Fruit fly (Drosophila melanogaster): ENCODE data around the gene mura.
A peak's percentile ranks its signal among the peaks of the same experiment; 100 is the strongest.

Gene mura

dm6 chr3R:9555334-9555974 is 3.8 kb upstream of the mura start, which contains the start of the genes CG9386 and BckdhA (continued):
- TF ChIP-seq Xrp1 (GFP tag; IDR thresholded peaks at IDR 0.05) (peak; percentile 40; the same call in 1 of the 2 replicates), vnd (GFP tag; IDR thresholded peaks at IDR 0.05; ENCODE audit: partially characterized antibody) (peak; percentile 64), CG1603 (tag; optimal IDR thresholded peaks at IDR 0.05) (no peak), CG16863 (GFP tag; optimal IDR thresholded peaks at IDR 0.05) (peak; percentile 5), Usf (GFP tag; optimal IDR thresholded peaks at IDR 0.05) (no peak), sisA (GFP tag; IDR thresholded peaks at IDR 0.05) (no peak), YL-1 (GFP tag; optimal IDR thresholded peaks at IDR 0.05) (peak; percentile 62), cad (GFP tag; optimal IDR thresholded peaks at IDR 0.05) (no peak), CG6791 (GFP tag; IDR thresholded peaks at IDR 0.05; ENCODE audit: partially characterized antibody) (peak; percentile 12; the same call in 1 of the 3 replicates), CG6854 (GFP tag; optimal IDR thresholded peaks at IDR 0.05) (no peak), Nf-YC (tag; optimal IDR thresholded peaks at IDR 0.05) (peak; percentile 62), sqz (GFP tag; optimal IDR thresholded peaks at IDR 0.05) (no peak), Doc2 (GFP tag; IDR thresholded peaks at IDR 0.05) (no peak), NC2α (GFP tag; optimal IDR thresholded peaks at IDR 0.05) (no peak), Ssrp (tag; optimal IDR thresholded peaks at IDR 0.05) (peak; percentile 35), CG13894 (tag; optimal IDR thresholded peaks at IDR 0.05) (peak; percentile 63), esg (GFP tag; conservative IDR thresholded peaks at IDR 0.05) (no peak), hkb (optimal IDR thresholded peaks at IDR 0.05) (no peak), hkb (GFP tag; IDR thresholded peaks at IDR 0.05) (no peak), tio (GFP tag; optimal IDR thresholded peaks at IDR 0.05) (no peak), Elba2 (GFP tag; optimal IDR thresholded peaks at IDR 0.05) (no peak), dimm (GFP tag; IDR thresholded peaks at IDR 0.05) (no peak), CG5953 (GFP tag; IDR thresholded peaks at IDR 0.05) (no peak), CG12769 (tag; optimal IDR thresholded peaks at IDR 0.05) (no peak), CG4282 (GFP tag; optimal IDR thresholded peaks at IDR 0.05) (no peak), CG8290 (GFP tag; optimal IDR thresholded peaks at IDR 0.05) (peak; percentile 61), CG8290 (tag; optimal IDR thresholded peaks at IDR 0.05) (peak; percentile 53 to 82), E2f1 (GFP tag; IDR thresholded peaks at IDR 0.05) (no peak), Neu2 (GFP tag; optimal IDR thresholded peaks at IDR 0.05; ENCODE audit: borderline replicate concordance) (no peak), CG15696 (tag; optimal IDR thresholded peaks at IDR 0.05) (peak; percentile 38), bbx (GFP tag; IDR thresholded peaks at IDR 0.05; ENCODE audit: partially characterized antibody) (peak; percentile 41; the same call in 1 of the 2 replicates), pho (GFP tag; optimal IDR thresholded peaks at IDR 0.05) (peak; percentile 53), gfzf (GFP tag; optimal IDR thresholded peaks at IDR 0.05) (no peak), CG15479 (GFP tag; optimal IDR thresholded peaks at IDR 0.05) (no peak), ara (GFP tag; IDR thresholded peaks at IDR 0.05) (no peak), CG4360 (GFP tag; IDR thresholded peaks at IDR 0.05) (no peak), croc (GFP tag; conservative IDR thresholded peaks at IDR 0.05) (no peak), bcd (GFP tag; optimal IDR thresholded peaks at IDR 0.05) (peak; percentile 21), pan (optimal IDR thresholded peaks at IDR 0.05) (no peak), pan (GFP tag; optimal IDR thresholded peaks at IDR 0.05 in 1 of 2, IDR thresholded peaks at IDR 0.05 in 1 of 2) (peak in 1 of 2 experiments; percentile 55), CG18764 (GFP tag; optimal IDR thresholded peaks at IDR 0.05) (peak; percentile 16), fd96Cb (tag; optimal IDR thresholded peaks at IDR 0.05) (peak; percentile 31), CG6813 (GFP tag; optimal IDR thresholded peaks at IDR 0.05) (no peak), CG17359 (tag; optimal IDR thresholded peaks at IDR 0.05) (peak; percentile 32), CG10543 (GFP tag; optimal IDR thresholded peaks at IDR 0.05) (peak; percentile 62), lmd (GFP tag; IDR thresholded peaks at IDR 0.05) (peak; percentile 48; the same call in 1 of the 2 replicates), CG14014 (GFP tag; IDR thresholded peaks at IDR 0.05) (peak; percentile 46; the same call in 1 of the 2 replicates), lbe (GFP tag; optimal IDR thresholded peaks at IDR 0.05) (no peak), CG11247 (GFP tag; IDR thresholded peaks at IDR 0.05) (peak; percentile 66), fd64A (GFP tag; optimal IDR thresholded peaks at IDR 0.05) (no peak), Kr (GFP tag; optimal IDR thresholded peaks at IDR 0.05) (no peak)
